Fruit fly (Drosophila melanogaster): ENCODE data around the gene PCNA2.

- no peak for TF ChIP-seq Eip93F (GFP tag; optimal IDR thresholded peaks at IDR 0.05)
- peak; percentile 97 for TF ChIP-seq Met (GFP tag; optimal IDR thresholded peaks at IDR 0.05)
- TF ChIP-seq dsx (GFP tag; optimal IDR thresholded peaks at IDR 0.05; ENCODE audit: poor library complexity, severe bottlenecking) = peak; percentile 89
- peak; percentile 99 for TF ChIP-seq CG4318 (GFP tag; optimal IDR thresholded peaks at IDR 0.05)
- TF ChIP-seq CG10631 (GFP tag; optimal IDR thresholded peaks at IDR 0.05) = peak; percentile 98
- TF ChIP-seq Hr38 (GFP tag; optimal IDR thresholded peaks at IDR 0.05) = no peak
These were observed 8.0 kb downstream of the PCNA2 start for dm6 chr2L:19575626-19576298.

Measured in whole organism, prepupa.